Worm (Caenorhabditis elegans) whole organism, L4 larva: ENCODE data around the gene msd-2.

Source experiments
- D1046.2 ChIP-seq: fragments of 200-800 bp; sonication (Bioruptor generic); IDR thresholded peaks from 2 replicates; pipeline ENCODE4 v1.3.6; 2022; ENCODE audit warnings: missing genetic modification characterization, missing compliant biosample characterization
- F26F4.8 ChIP-seq: fragments of 200-800 bp; sonication (Bioruptor generic); conservative IDR thresholded peaks from 2 replicates; pipeline ENCODE4 v1.3.6; 2022; ENCODE audit warnings: missing genetic modification characterization, missing compliant biosample characterization
- Y5F2A.4 ChIP-seq: fragments of 200-800 bp; sonication (Bioruptor generic); optimal IDR thresholded peaks from 2 replicates; lab custom pipeline; 2018; ENCODE audit warnings: mild to moderate bottlenecking, missing genetic modification characterization, missing compliant biosample characterization
- ZK546.5 ChIP-seq, 2 experiments: sonication (generic microtip); optimal IDR thresholded peaks; 2 replicates each; lab custom pipeline; 2017; ENCODE audit warnings: missing biosample characterization in 2 of 2, missing genetic modification characterization in 2 of 2
- ceh-20 ChIP-seq: fragments of 200-800 bp; sonication (Bioruptor generic); IDR thresholded peaks from 2 replicates; pipeline ENCODE4 v1.3.6; 2022; ENCODE audit warnings: missing genetic modification reagents, missing genetic modification characterization, missing compliant biosample characterization
- ceh-28 ChIP-seq: fragments of 150-350 bp; optimal IDR thresholded peaks from 2 replicates; lab custom pipeline; 2014; ENCODE audit warnings: missing biosample characterization, missing genetic modification reagents, missing genetic modification characterization
- ceh-32 ChIP-seq: sonication (generic microtip); optimal IDR thresholded peaks from 2 replicates; lab custom pipeline; 2016; ENCODE audit warnings: mild to moderate bottlenecking, missing genetic modification characterization, missing compliant biosample characterization; ENCODE audit not compliant: poor library complexity
- ceh-82 ChIP-seq: sonication (generic microtip); optimal IDR thresholded peaks from 2 replicates; lab custom pipeline; 2017; ENCODE audit warnings: missing biosample characterization, missing genetic modification characterization
- daf-12 ChIP-seq: fragments of 150-350 bp; optimal IDR thresholded peaks from 2 replicates; lab custom pipeline; 2014; ENCODE audit warnings: missing biosample characterization, missing genetic modification reagents, missing genetic modification characterization
- daf-16 ChIP-seq, 3 experiments: sonication (generic microtip); optimal IDR thresholded peaks; 2 replicates each; lab custom pipeline; 2016 to 2017; ENCODE audit warnings: missing genetic modification characterization in 3 of 3, missing genetic modification reagents in 3 of 3, mild to moderate bottlenecking in 2 of 3, missing compliant biosample characterization in 2 of 3, missing biosample characterization in 1 of 3, moderate library complexity in 1 of 3
- daf-19 ChIP-seq: fragments of 200-800 bp; sonication (Bioruptor generic); conservative IDR thresholded peaks from 2 replicates; pipeline ENCODE4 v1.3.6; 2022; ENCODE audit warnings: missing genetic modification characterization, missing compliant biosample characterization
- daf-8 ChIP-seq: fragments of 200-800 bp; sonication (Bioruptor generic); IDR thresholded peaks from 2 replicates; pipeline ENCODE4 v1.3.6; 2022; ENCODE audit warnings: missing genetic modification characterization, missing compliant biosample characterization
- dmd-6 ChIP-seq: fragments of 200-800 bp; sonication (Bioruptor generic); IDR thresholded peaks from 2 replicates; pipeline ENCODE4 v1.3.6; 2022; ENCODE audit warnings: missing genetic modification reagents, missing genetic modification characterization, missing compliant biosample characterization
- dmd-9 ChIP-seq: fragments of 200-800 bp; sonication (Bioruptor generic); IDR thresholded peaks from 2 replicates; pipeline ENCODE4 v1.3.6; 2022; ENCODE audit warnings: missing genetic modification reagents, missing genetic modification characterization, missing compliant biosample characterization
- fkh-10 ChIP-seq: fragments of 150-350 bp; optimal IDR thresholded peaks from 2 replicates; lab custom pipeline; 2014; ENCODE audit warnings: missing biosample characterization, missing genetic modification reagents, missing genetic modification characterization
- gei-8 ChIP-seq: fragments of 200-800 bp; sonication (Bioruptor generic); optimal IDR thresholded peaks from 2 replicates; lab custom pipeline; 2018; ENCODE audit warnings: mild to moderate bottlenecking, missing genetic modification characterization, missing compliant biosample characterization
- hlh-11 ChIP-seq: fragments of 200-800 bp; sonication (Bioruptor generic); optimal IDR thresholded peaks from 2 replicates; lab custom pipeline; 2018; ENCODE audit warnings: mild to moderate bottlenecking, missing genetic modification characterization, missing compliant biosample characterization
- lim-7 ChIP-seq: fragments of 200-800 bp; sonication (Bioruptor generic); IDR thresholded peaks from 2 replicates; pipeline ENCODE4 v1.3.6; 2022; ENCODE audit warnings: missing genetic modification characterization, missing compliant biosample characterization
- lin-1 ChIP-seq: fragments of 200-800 bp; sonication (Bioruptor generic); IDR thresholded peaks from 2 replicates; pipeline ENCODE4 v1.3.6; 2022; ENCODE audit warnings: missing genetic modification reagents, missing genetic modification characterization, missing compliant biosample characterization
- lin-13 ChIP-seq: fragments of 150-350 bp; optimal IDR thresholded peaks from 2 replicates; lab custom pipeline; 2014; ENCODE audit warnings: missing biosample characterization, missing genetic modification reagents, missing genetic modification characterization
- lin-15B ChIP-seq: fragments of 150-350 bp; sonication (generic microtip); optimal IDR thresholded peaks from 3 replicates; lab custom pipeline; 2014; ENCODE audit warnings: missing biosample characterization, missing genetic modification characterization
- lin-29 ChIP-seq: fragments of 200-800 bp; sonication (Bioruptor generic); IDR thresholded peaks from 2 replicates; pipeline ENCODE4 v1.3.6; 2022; ENCODE audit warnings: missing genetic modification reagents, missing genetic modification characterization, missing compliant biosample characterization
- lin-38 ChIP-seq: fragments of 200-800 bp; sonication (Bioruptor generic); IDR thresholded peaks from 2 replicates; pipeline ENCODE4 v1.3.6; 2022; ENCODE audit warnings: missing genetic modification reagents, missing genetic modification characterization, missing compliant biosample characterization
- lsy-2 ChIP-seq, 2 experiments: fragments of 150-350 bp in 1 of 2; sonication (generic microtip) in 1 of 2; optimal IDR thresholded peaks; 2 replicates each; lab custom pipeline; 2014 to 2017; ENCODE audit warnings: missing biosample characterization in 2 of 2, missing genetic modification characterization in 2 of 2
- madf-5 ChIP-seq, 2 experiments: fragments of 200-800 bp; sonication (Bioruptor generic); IDR thresholded peaks; 2 replicates each; pipeline ENCODE4 v1.3.6; 2022; ENCODE audit warnings: missing compliant biosample characterization in 2 of 2, missing genetic modification characterization in 2 of 2
- madf-9 ChIP-seq: fragments of 200-800 bp; sonication (Bioruptor generic); conservative IDR thresholded peaks from 2 replicates; pipeline ENCODE4 v1.3.6; 2022; ENCODE audit warnings: missing genetic modification reagents, missing genetic modification characterization, missing compliant biosample characterization
- mdl-1 ChIP-seq, 2 experiments: fragments of 150-350 bp in 1 of 2; sonication (generic microtip) in 1 of 2; optimal IDR thresholded peaks; 2 replicates each; lab custom pipeline; 2014 to 2017; ENCODE audit warnings: missing biosample characterization in 2 of 2, missing genetic modification characterization in 2 of 2
- mdt-29 ChIP-seq: fragments of 200-800 bp; sonication (Bioruptor generic); IDR thresholded peaks from 2 replicates; pipeline ENCODE4 v1.3.6; 2022; ENCODE audit warnings: missing genetic modification reagents, missing genetic modification characterization, missing compliant biosample characterization
- mep-1 ChIP-seq: fragments of 150-350 bp; sonication (generic microtip); optimal IDR thresholded peaks from 3 replicates; lab custom pipeline; 2014; ENCODE audit warnings: missing biosample characterization, missing genetic modification characterization
- mes-2 ChIP-seq: sonication (generic microtip); optimal IDR thresholded peaks from 2 replicates; lab custom pipeline; 2016; ENCODE audit warnings: missing genotype, mild to moderate bottlenecking, missing genetic modification characterization, missing compliant biosample characterization; ENCODE audit not compliant: poor library complexity, severe bottlenecking
- nhr-111 ChIP-seq: fragments of 200-800 bp; sonication (Bioruptor generic); optimal IDR thresholded peaks from 2 replicates; lab custom pipeline; 2018; ENCODE audit warnings: mild to moderate bottlenecking, missing genetic modification characterization, missing compliant biosample characterization
- nhr-28 ChIP-seq: fragments of 150-350 bp; optimal IDR thresholded peaks from 2 replicates; lab custom pipeline; 2014; ENCODE audit warnings: missing biosample characterization, missing genetic modification characterization
- nhr-42 ChIP-seq: fragments of 200-800 bp; sonication (Bioruptor generic); IDR thresholded peaks from 2 replicates; pipeline ENCODE4 v1.3.6; 2022; ENCODE audit warnings: missing genetic modification characterization, missing compliant biosample characterization
- nhr-76 ChIP-seq: fragments of 150-350 bp; optimal IDR thresholded peaks from 2 replicates; lab custom pipeline; 2014; ENCODE audit warnings: missing biosample characterization, missing genetic modification characterization
- nhr-77 ChIP-seq: fragments of 150-350 bp; optimal IDR thresholded peaks from 2 replicates; lab custom pipeline; 2014; ENCODE audit warnings: missing biosample characterization, missing genetic modification characterization
- pha-4 ChIP-seq, 2 experiments: fragments of 150-350 bp in 1 of 2; fragments of 200-800 bp in 1 of 2; sonication (Bioruptor generic) in 1 of 2; IDR thresholded peaks in 1 of 2; optimal IDR thresholded peaks in 1 of 2; 2 replicates each; pipeline versions ENCODE4 v1.3.6 to Lab custom; 2014 to 2022; ENCODE audit warnings: missing genetic modification characterization in 2 of 2, missing genetic modification reagents in 2 of 2, missing biosample characterization in 1 of 2, missing compliant biosample characterization in 1 of 2
- php-3 ChIP-seq: fragments of 200-800 bp; sonication (Bioruptor generic); IDR thresholded peaks from 2 replicates; pipeline ENCODE4 v1.3.6; 2022; ENCODE audit warnings: missing genetic modification reagents, missing genetic modification characterization, missing compliant biosample characterization
- pqm-1 ChIP-seq: sonication (generic microtip); optimal IDR thresholded peaks from 2 replicates; lab custom pipeline; 2017; ENCODE audit warnings: missing biosample characterization, missing genetic modification characterization
- rbr-2 ChIP-seq: sonication (generic microtip); optimal IDR thresholded peaks from 2 replicates; lab custom pipeline; 2016; ENCODE audit warnings: missing genotype, missing genetic modification characterization, missing compliant biosample characterization
- saeg-2 ChIP-seq: fragments of 200-800 bp; sonication (Bioruptor generic); IDR thresholded peaks from 2 replicates; pipeline ENCODE4 v1.3.6; 2022; ENCODE audit warnings: missing genetic modification reagents, missing genetic modification characterization, missing compliant biosample characterization
- sdz-12 ChIP-seq: fragments of 200-800 bp; sonication (Bioruptor generic); optimal IDR thresholded peaks from 2 replicates; lab custom pipeline; 2018; ENCODE audit warnings: mild to moderate bottlenecking, missing genetic modification characterization, missing compliant biosample characterization
- snpc-4 ChIP-seq: fragments of 150-350 bp; optimal IDR thresholded peaks from 2 replicates; lab custom pipeline; 2014; ENCODE audit warnings: missing biosample characterization, missing genetic modification characterization
- spr-1 ChIP-seq: sonication (generic microtip); optimal IDR thresholded peaks from 2 replicates; lab custom pipeline; 2016; ENCODE audit warnings: mild to moderate bottlenecking, missing genetic modification characterization, missing compliant biosample characterization
- tag-97 ChIP-seq: fragments of 200-800 bp; sonication (Bioruptor generic); IDR thresholded peaks from 2 replicates; pipeline ENCODE4 v1.3.6; 2022; ENCODE audit warnings: missing genetic modification characterization, missing compliant biosample characterization
- unc-130 ChIP-seq: sonication (generic microtip); optimal IDR thresholded peaks from 2 replicates; lab custom pipeline; 2016; ENCODE audit warnings: missing genetic modification reagents, missing genetic modification characterization, missing compliant biosample characterization
- unc-39 ChIP-seq: sonication (generic microtip); optimal IDR thresholded peaks from 2 replicates; lab custom pipeline; 2017; ENCODE audit warnings: missing biosample characterization, missing genetic modification characterization
- zfp-2 ChIP-seq: sonication (generic microtip); optimal IDR thresholded peaks from 2 replicates; lab custom pipeline; 2016; ENCODE audit warnings: mild to moderate bottlenecking, missing genetic modification characterization, missing compliant biosample characterization
- zip-11 ChIP-seq: fragments of 200-800 bp; sonication (Bioruptor generic); IDR thresholded peaks from 2 replicates; pipeline ENCODE4 v1.3.6; 2022; ENCODE audit warnings: missing genetic modification characterization, missing compliant biosample characterization
- zip-2 ChIP-seq: fragments of 150-350 bp; optimal IDR thresholded peaks from 2 replicates; lab custom pipeline; 2014; ENCODE audit warnings: missing biosample characterization, missing genetic modification characterization
- ztf-11 ChIP-seq: fragments of 150-350 bp; optimal IDR thresholded peaks from 2 replicates; lab custom pipeline; 2014; ENCODE audit warnings: missing biosample characterization, missing genetic modification characterization

msd-2 gene

ce11 chrIV:9994895-9995394 is 33.9 kb upstream of the msd-2 start, which contains the start of gene uba-1 (continued):
- TF ChIP-seq snpc-4 (tag; lab: Kevin White, UChicago) (no peak), zfp-2 (tag; lab: Kevin White, UChicago) (no peak), dmd-6 (GFP tag; lab: Robert Waterston, UW) (peak; percentile 21; the same call in 1 of the 2 replicates), rbr-2 (peak; percentile 56), D1046.2 (no peak), mdt-29 (GFP tag; lab: Robert Waterston, UW) (no peak), tag-97 (GFP tag; lab: Robert Waterston, UW) (no peak), fkh-10 (no peak), mep-1 (tag; lab: Kevin White, UChicago) (peak; percentile 80), nhr-42 (GFP tag; lab: Robert Waterston, UW) (0 out of 2 replicates have a peak, but pooled peaks have one; percentile 41), pqm-1 (tag; lab: Kevin White, UChicago) (no peak), lin-1 (GFP tag; lab: Robert Waterston, UW) (no peak), lin-15B (tag; lab: Kevin White, UChicago) (no peak), nhr-28 (tag; lab: Kevin White, UChicago) (peak; percentile 19), mdl-1 (tag; optimal IDR thresholded peaks at IDR 0.05; lab: Kevin White, UChicago) (no peak), saeg-2 (GFP tag; lab: Robert Waterston, UW) (no peak), mes-2 (tag; lab: Kevin White, UChicago) (peak; percentile 57), ztf-11 (tag; lab: Kevin White, UChicago) (no peak), unc-39 (no peak), lin-13 (GFP tag; lab: Kevin White, UChicago) (no peak), gei-8 (GFP tag; lab: Kevin White, UChicago) (no peak), lsy-2 (tag; optimal IDR thresholded peaks at IDR 0.05; lab: Kevin White, UChicago) (peak in 1 of 2 experiments; percentile 69), sdz-12 (no peak), ZK546.5 (tag; optimal IDR thresholded peaks at IDR 0.05; lab: Kevin White, UChicago) (no peak), lim-7 (GFP tag; lab: Robert Waterston, UW) (no peak), unc-130 (GFP tag; lab: Kevin White, UChicago) (peak; percentile 51), zip-11 (GFP tag; lab: Robert Waterston, UW) (no peak), ceh-32 (tag; lab: Kevin White, UChicago) (no peak), daf-12 (tag; lab: Kevin White, UChicago) (no peak), F26F4.8 (GFP tag; lab: Robert Waterston, UW) (no peak), ceh-28 (no peak), lin-38 (GFP tag; lab: Robert Waterston, UW) (peak; percentile 81), daf-19 (GFP tag; lab: Robert Waterston, UW) (peak; percentile 73; the same call in 1 of the 2 replicates), madf-5 (GFP tag; IDR thresholded peaks at IDR 0.05; lab: Robert Waterston, UW) (0 out of 4 replicates have a peak, but pooled peaks of 1 of the 2 experiments have one; percentile 27), php-3 (no peak), zip-2 (tag; lab: Kevin White, UChicago) (peak; percentile 61), madf-9 (GFP tag; lab: Robert Waterston, UW) (no peak), Y5F2A.4 (GFP tag; lab: Kevin White, UChicago) (no peak), hlh-11 (tag; lab: Kevin White, UChicago) (peak; percentile 13), nhr-111 (no peak), ceh-20 (GFP tag; lab: Robert Waterston, UW) (0 out of 2 replicates have a peak, but pooled peaks have one; percentile 24), pha-4 (GFP tag; IDR thresholded peaks at IDR 0.05; lab: Robert Waterston, UW) (0 out of 2 replicates have a peak, but pooled peaks have one; percentile 51), pha-4 (tag; optimal IDR thresholded peaks at IDR 0.05; lab: Kevin White, UChicago) (peak; percentile 15), spr-1 (peak; percentile 13), lin-29 (GFP tag; lab: Robert Waterston, UW) (no peak), nhr-76 (tag; lab: Kevin White, UChicago) (no peak), dmd-9 (GFP tag; lab: Robert Waterston, UW) (no peak), ceh-82 (no peak), nhr-77 (tag; lab: Kevin White, UChicago) (peak; percentile 19), daf-8 (GFP tag; lab: Robert Waterston, UW) (no peak), daf-16 (GFP tag; optimal IDR thresholded peaks at IDR 0.05; lab: Kevin White, UChicago) (peak in 1 of 2 experiments; percentile 45), daf-16 (tag; optimal IDR thresholded peaks at IDR 0.05; lab: Kevin White, UChicago) (peak; percentile 65)
